Worm (Caenorhabditis elegans) whole organism, mixed stage, embryonic: ENCODE measurements around the gene F37A8.5.

Source experiments
- blmp-1 ChIP-seq: fragments of 150-350 bp; optimal IDR thresholded peaks from 2 replicates; lab custom pipeline; 2014; ENCODE audit warnings: missing biosample characterization, missing genetic modification characterization
- ceh-83 ChIP-seq: fragments of 200-800 bp; sonication (Bioruptor generic); optimal IDR thresholded peaks from 2 replicates; lab custom pipeline; 2018; ENCODE audit warnings: mild to moderate bottlenecking, missing genetic modification characterization, missing compliant biosample characterization
- ces-1 ChIP-seq: fragments of 150-350 bp; optimal IDR thresholded peaks from 2 replicates; lab custom pipeline; 2014; ENCODE audit warnings: missing biosample characterization, missing genetic modification reagents, missing genetic modification characterization
- lin-13 ChIP-seq: fragments of 150-350 bp; optimal IDR thresholded peaks from 2 replicates; lab custom pipeline; 2014; ENCODE audit warnings: missing biosample characterization, missing genetic modification characterization
- lsy-2 ChIP-seq: fragments of 150-350 bp; optimal IDR thresholded peaks from 2 replicates; lab custom pipeline; 2014; ENCODE audit warnings: missing biosample characterization, missing genetic modification characterization
- pha-4 ChIP-seq: fragments of 150-350 bp; optimal IDR thresholded peaks from 2 replicates; lab custom pipeline; 2018; ENCODE audit warnings: missing biosample characterization, missing genetic modification reagents, missing genetic modification characterization
- unc-62 ChIP-seq: fragments of 150-350 bp; optimal IDR thresholded peaks from 2 replicates; lab custom pipeline; 2014; ENCODE audit warnings: missing biosample characterization, missing genetic modification reagents, missing genetic modification characterization

ce11 chrIII:3969133-3969532 is 12.7 kb downstream of the F37A8.5 start:
- TF ChIP-seq unc-62 (no peak), lsy-2 (tag; lab: Kevin White, UChicago) (no peak), ces-1 (GFP tag; lab: Kevin White, UChicago) (no peak), ceh-83 (GFP tag; lab: Kevin White, UChicago) (no peak), pha-4 (tag; lab: Kevin White, UChicago) (no peak), blmp-1 (no peak), lin-13 (no peak)
